Worm (Caenorhabditis elegans) whole organism, young adult: Measurements from ENCODE around the gene Y43F8B.17.

Experiments
- B0261.1 ChIP-seq: sonication (generic microtip); optimal IDR thresholded peaks from 2 replicates; lab custom pipeline; 2016; ENCODE audit warnings: mild to moderate bottlenecking, missing genetic modification characterization, moderate library complexity, missing compliant biosample characterization
- C17E4.6 ChIP-seq: fragments of 200-800 bp; sonication (Bioruptor generic); IDR thresholded peaks from 2 replicates; pipeline ENCODE4 v1.3.6; 2022; ENCODE audit warnings: missing genetic modification reagents, missing genetic modification characterization, missing compliant biosample characterization
- D2030.7 ChIP-seq: fragments of 200-800 bp; sonication (Bioruptor generic); IDR thresholded peaks from 2 replicates; pipeline ENCODE4 v1.3.6; 2022; ENCODE audit warnings: missing genetic modification reagents, missing genetic modification characterization, missing compliant biosample characterization
- F22D6.2 ChIP-seq: sonication (generic microtip); optimal IDR thresholded peaks from 2 replicates; lab custom pipeline; 2016; ENCODE audit warnings: mild to moderate bottlenecking, missing genetic modification characterization, missing compliant biosample characterization
- F23B12.7 ChIP-seq: sonication (generic microtip); optimal IDR thresholded peaks from 2 replicates; lab custom pipeline; 2017; ENCODE audit warnings: missing genetic modification characterization, mild to moderate bottlenecking, missing compliant biosample characterization, antibody characterized with exemption, moderate library complexity; ENCODE audit not compliant: insufficient read depth
- F33H1.4 ChIP-seq: fragments of 200-800 bp; sonication (Bioruptor generic); IDR thresholded peaks from 2 replicates; pipeline ENCODE4 v1.3.6; 2022; ENCODE audit warnings: missing genetic modification reagents, missing genetic modification characterization, missing compliant biosample characterization
- K11D2.4 ChIP-seq: fragments of 200-800 bp; sonication (Bioruptor generic); IDR thresholded peaks from 2 replicates; pipeline ENCODE4 v1.3.6; 2022; ENCODE audit warnings: missing genetic modification reagents, missing genetic modification characterization, missing compliant biosample characterization
- K12H6.12 ChIP-seq: fragments of 200-800 bp; sonication (Bioruptor generic); optimal IDR thresholded peaks from 2 replicates; lab custom pipeline; 2018; ENCODE audit warnings: mild to moderate bottlenecking, missing genetic modification characterization, missing compliant biosample characterization
- Y56A3A.18 ChIP-seq: fragments of 200-800 bp; sonication (Bioruptor generic); IDR thresholded peaks from 2 replicates; pipeline ENCODE4 v1.3.6; 2022; ENCODE audit warnings: missing genetic modification reagents, missing genetic modification characterization, missing compliant biosample characterization
- Y79H2A.3 ChIP-seq: fragments of 200-800 bp; sonication (Bioruptor generic); conservative IDR thresholded peaks from 2 replicates; pipeline ENCODE4 v1.3.6; 2022; ENCODE audit warnings: missing genetic modification reagents, missing genetic modification characterization, missing compliant biosample characterization
- Y95B8A.8 ChIP-seq: fragments of 200-800 bp; sonication (Bioruptor generic); IDR thresholded peaks from 2 replicates; pipeline ENCODE4 v1.3.6; 2022; ENCODE audit warnings: missing genetic modification reagents, missing genetic modification characterization, missing compliant biosample characterization
- ZK185.1 ChIP-seq: sonication (generic microtip); optimal IDR thresholded peaks from 2 replicates; lab custom pipeline; 2016; ENCODE audit warnings: mild to moderate bottlenecking, missing genetic modification characterization, missing compliant biosample characterization; ENCODE audit not compliant: poor library complexity, severe bottlenecking
- akir-1 ChIP-seq: fragments of 200-800 bp; sonication (Bioruptor generic); optimal IDR thresholded peaks from 2 replicates; lab custom pipeline; 2018; ENCODE audit warnings: mild to moderate bottlenecking, missing genetic modification characterization, moderate library complexity, missing compliant biosample characterization
- aptf-3 ChIP-seq: fragments of 200-800 bp; sonication (Bioruptor generic); IDR thresholded peaks from 2 replicates; pipeline ENCODE4 v1.3.6; 2022; ENCODE audit warnings: missing genetic modification characterization, missing compliant biosample characterization
- atf-7 ChIP-seq: sonication (generic microtip); optimal IDR thresholded peaks from 2 replicates; lab custom pipeline; 2017; ENCODE audit warnings: mild to moderate bottlenecking, missing genetic modification characterization, missing compliant biosample characterization
- attf-3 ChIP-seq: fragments of 200-800 bp; sonication (Bioruptor generic); conservative IDR thresholded peaks from 2 replicates; pipeline ENCODE4 v1.3.6; 2022; ENCODE audit warnings: missing genetic modification reagents, missing genetic modification characterization, missing compliant biosample characterization
- bed-2 ChIP-seq: fragments of 200-800 bp; sonication (Bioruptor generic); IDR thresholded peaks from 2 replicates; pipeline ENCODE4 v1.3.6; 2022; ENCODE audit warnings: missing genetic modification reagents, missing genetic modification characterization, missing compliant biosample characterization
- cebp-1 ChIP-seq, 2 experiments: fragments of 200-800 bp in 1 of 2; sonication (Bioruptor generic) in 1 of 2; sonication (generic microtip) in 1 of 2; IDR thresholded peaks in 1 of 2; optimal IDR thresholded peaks in 1 of 2; 2 replicates each; pipeline versions ENCODE4 v1.3.6 to Lab custom; 2017 to 2022; ENCODE audit warnings: missing compliant biosample characterization in 2 of 2, missing genetic modification characterization in 2 of 2, mild to moderate bottlenecking in 1 of 2, missing genetic modification reagents in 1 of 2, moderate library complexity in 1 of 2
- ceh-58 ChIP-seq: fragments of 200-800 bp; sonication (Bioruptor generic); IDR thresholded peaks from 2 replicates; pipeline ENCODE4 v1.3.6; 2022; ENCODE audit warnings: missing genetic modification characterization, missing compliant biosample characterization
- egl-18 ChIP-seq: fragments of 200-800 bp; sonication (Bioruptor generic); IDR thresholded peaks from 2 replicates; pipeline ENCODE4 v1.3.6; 2022; ENCODE audit warnings: missing genetic modification reagents, missing genetic modification characterization, missing compliant biosample characterization
- ekl-4 ChIP-seq: fragments of 200-800 bp; sonication (Bioruptor generic); IDR thresholded peaks from 2 replicates; pipeline ENCODE4 v1.3.6; 2022; ENCODE audit warnings: missing genetic modification reagents, missing genetic modification characterization, missing compliant biosample characterization
- ets-4 ChIP-seq: fragments of 200-800 bp; sonication (Bioruptor generic); optimal IDR thresholded peaks from 2 replicates; lab custom pipeline; 2018; ENCODE audit warnings: mild to moderate bottlenecking, missing genetic modification characterization, missing compliant biosample characterization
- fkh-3 ChIP-seq: sonication (generic microtip); optimal IDR thresholded peaks from 2 replicates; lab custom pipeline; 2016; ENCODE audit warnings: mild to moderate bottlenecking, missing genetic modification characterization, missing compliant biosample characterization
- hsf-1 ChIP-seq: fragments of 200-800 bp; sonication (Bioruptor generic); IDR thresholded peaks from 2 replicates; pipeline ENCODE4 v1.3.6; 2022; ENCODE audit warnings: missing genetic modification reagents, missing genetic modification characterization, missing compliant biosample characterization
- let-526 ChIP-seq: fragments of 200-800 bp; sonication (Bioruptor generic); IDR thresholded peaks from 2 replicates; pipeline ENCODE4 v1.3.6; 2022; ENCODE audit warnings: missing genetic modification reagents, missing genetic modification characterization, missing compliant biosample characterization
- let-607 ChIP-seq, 2 experiments: fragments of 200-800 bp in 1 of 2; sonication (Bioruptor generic) in 1 of 2; sonication (generic microtip) in 1 of 2; optimal IDR thresholded peaks; 2 replicates each; lab custom pipeline; 2016 to 2018; ENCODE audit warnings: mild to moderate bottlenecking in 2 of 2, missing compliant biosample characterization in 2 of 2, missing genetic modification characterization in 2 of 2, moderate library complexity in 2 of 2, missing genotype in 1 of 2
- lin-35 ChIP-seq, 3 experiments: fragments of 150-350 bp in 2 of 3; sonication (generic microtip) in 1 of 3; optimal IDR thresholded peaks; 2 replicates each; lab custom pipeline; 2014 to 2018; ENCODE audit warnings: missing biosample characterization in 3 of 3, missing genetic modification characterization in 3 of 3, missing genetic modification reagents in 3 of 3
- lin-54 ChIP-seq: fragments of 200-800 bp; sonication (Bioruptor generic); optimal IDR thresholded peaks from 2 replicates; lab custom pipeline; 2018; ENCODE audit warnings: mild to moderate bottlenecking, missing genetic modification characterization, missing compliant biosample characterization
- lir-1 ChIP-seq: fragments of 200-800 bp; sonication (Bioruptor generic); conservative IDR thresholded peaks from 2 replicates; pipeline ENCODE4 v1.3.6; 2022; ENCODE audit warnings: missing genetic modification reagents, missing genetic modification characterization, missing compliant biosample characterization
- lsy-27 ChIP-seq: sonication (generic microtip); optimal IDR thresholded peaks from 2 replicates; lab custom pipeline; 2017; ENCODE audit warnings: missing genetic modification characterization, mild to moderate bottlenecking, missing compliant biosample characterization, antibody characterized with exemption, missing genotype, borderline replicate concordance; ENCODE audit not compliant: insufficient read depth
- madf-6 ChIP-seq: fragments of 200-800 bp; sonication (Bioruptor generic); IDR thresholded peaks from 2 replicates; pipeline ENCODE4 v1.3.6; 2022; ENCODE audit warnings: missing genetic modification reagents, missing genetic modification characterization, missing compliant biosample characterization
- mel-28 ChIP-seq: sonication (generic microtip); optimal IDR thresholded peaks from 2 replicates; lab custom pipeline; 2016; ENCODE audit warnings: borderline replicate concordance, mild to moderate bottlenecking, missing genetic modification characterization, missing compliant biosample characterization
- nfya-2 ChIP-seq: fragments of 200-800 bp; sonication (Bioruptor generic); IDR thresholded peaks from 2 replicates; pipeline ENCODE4 v1.3.6; 2022; ENCODE audit warnings: missing genetic modification reagents, missing genetic modification characterization, missing compliant biosample characterization
- nhr-90 ChIP-seq: sonication (generic microtip); optimal IDR thresholded peaks from 2 replicates; lab custom pipeline; 2016; ENCODE audit warnings: missing genotype, mild to moderate bottlenecking, missing genetic modification characterization, missing compliant biosample characterization
- rec-8 ChIP-seq, 2 experiments: sonication (generic microtip); optimal IDR thresholded peaks; 2 replicates each; lab custom pipeline; 2016; ENCODE audit warnings: mild to moderate bottlenecking in 2 of 2, missing genetic modification characterization in 2 of 2, missing genetic modification reagents in 2 of 2, missing genotype in 2 of 2, missing biosample characterization in 1 of 2, missing compliant biosample characterization in 1 of 2, moderate library complexity in 1 of 2
- rpc-1 ChIP-seq, 2 experiments: fragments of 150-350 bp in 1 of 2; sonication (generic microtip) in 1 of 2; optimal IDR thresholded peaks; 2 replicates each; lab custom pipeline; 2014 to 2018; ENCODE audit warnings: missing biosample characterization in 1 of 2, missing genetic modification characterization in 1 of 2, missing genetic modification reagents in 1 of 2, missing genotype in 1 of 2
- snpc-4 ChIP-seq, 5 experiments: fragments of 150-350 bp in 1 of 5; sonication (generic microtip) in 4 of 5; optimal IDR thresholded peaks; 2 replicates each; lab custom pipeline; 2014 to 2018; ENCODE audit warnings: missing genetic modification characterization in 5 of 5, missing biosample characterization in 3 of 5, antibody characterized with exemption in 2 of 5, mild to moderate bottlenecking in 2 of 5, missing compliant biosample characterization in 2 of 5, missing genotype in 2 of 5, moderate library complexity in 2 of 5, missing genetic modification reagents in 1 of 5
- somi-1 ChIP-seq: fragments of 200-800 bp; sonication (Bioruptor generic); optimal IDR thresholded peaks from 2 replicates; lab custom pipeline; 2018; ENCODE audit warnings: mild to moderate bottlenecking, missing genetic modification characterization, missing compliant biosample characterization
- tbx-9 ChIP-seq: sonication (generic microtip); optimal IDR thresholded peaks from 2 replicates; lab custom pipeline; 2016; ENCODE audit warnings: borderline replicate concordance, missing genetic modification characterization, inconsistent platforms, missing compliant biosample characterization
- tlf-1 ChIP-seq: fragments of 200-800 bp; sonication (Bioruptor generic); optimal IDR thresholded peaks from 2 replicates; lab custom pipeline; 2018; ENCODE audit warnings: mild to moderate bottlenecking, missing genetic modification characterization, missing compliant biosample characterization
- zfh-2 ChIP-seq: fragments of 200-800 bp; sonication (Bioruptor generic); conservative IDR thresholded peaks from 2 replicates; pipeline ENCODE4 v1.3.6; 2022; ENCODE audit warnings: missing genetic modification reagents, missing genetic modification characterization, missing compliant biosample characterization
- ztf-25 ChIP-seq: fragments of 200-800 bp; sonication (Bioruptor generic); IDR thresholded peaks from 2 replicates; pipeline ENCODE4 v1.3.6; 2022; ENCODE audit warnings: missing genetic modification reagents, missing genetic modification characterization, missing compliant biosample characterization
- ztf-3 ChIP-seq: fragments of 200-800 bp; sonication (Bioruptor generic); optimal IDR thresholded peaks from 2 replicates; lab custom pipeline; 2018; ENCODE audit warnings: mild to moderate bottlenecking, missing genetic modification characterization, missing compliant biosample characterization
- ztf-6 ChIP-seq: fragments of 200-800 bp; sonication (Bioruptor generic); IDR thresholded peaks from 2 replicates; pipeline ENCODE4 v1.3.6; 2022; ENCODE audit warnings: missing genetic modification reagents, missing genetic modification characterization, missing compliant biosample characterization

Y43F8B.17 gene

ce11 chrV:19521351-19522278, 37.1 kb downstream of the Y43F8B.17 start (continued):
- no peak for TF ChIP-seq F22D6.2 (tag; lab: Kevin White, UChicago)
- no peak for TF ChIP-seq F23B12.7 (tag; lab: Kevin White, UChicago)
- no peak for TF ChIP-seq ztf-3 (GFP tag; lab: Kevin White, UChicago)
- no peak for TF ChIP-seq C17E4.6
- no peak for TF ChIP-seq Y56A3A.18 (GFP tag; lab: Robert Waterston, UW)
- TF ChIP-seq D2030.7 (GFP tag; lab: Robert Waterston, UW), result no peak
- peak; percentile 55 for TF ChIP-seq B0261.1
- TF ChIP-seq ztf-25 (GFP tag; lab: Robert Waterston, UW), result no peak
- no peak for TF ChIP-seq snpc-4 (GFP tag; optimal IDR thresholded peaks at IDR 0.05; lab: Kevin White, UChicago)
- TF ChIP-seq snpc-4 (tag; optimal IDR thresholded peaks at IDR 0.05; lab: Kevin White, UChicago), result no peak
- no peak for TF ChIP-seq hsf-1 (GFP tag; lab: Robert Waterston, UW)
- no peak for TF ChIP-seq ZK185.1 (tag; lab: Kevin White, UChicago)
- TF ChIP-seq Y95B8A.8 (GFP tag; lab: Robert Waterston, UW), result no peak
- TF ChIP-seq tlf-1 (GFP tag; lab: Kevin White, UChicago), result no peak
- no peak for TF ChIP-seq Y79H2A.3 (GFP tag; lab: Robert Waterston, UW)
- no peak for TF ChIP-seq ekl-4
- TF ChIP-seq lsy-27 (tag; lab: Kevin White, UChicago), result no peak
- TF ChIP-seq let-607 (tag; optimal IDR thresholded peaks at IDR 0.05; lab: Kevin White, UChicago), result no peak
- no peak for TF ChIP-seq lin-54 (GFP tag; lab: Kevin White, UChicago)
- TF ChIP-seq cebp-1 (GFP tag; IDR thresholded peaks at IDR 0.05; lab: Robert Waterston, UW), result no peak
- TF ChIP-seq cebp-1 (tag; optimal IDR thresholded peaks at IDR 0.05; lab: Kevin White, UChicago), result peak; percentile 4
- no peak for TF ChIP-seq attf-3
- TF ChIP-seq atf-7 (tag; lab: Kevin White, UChicago), result no peak
- TF ChIP-seq akir-1, result no peak
- no peak for TF ChIP-seq ets-4 (GFP tag; lab: Kevin White, UChicago)
- TF ChIP-seq K12H6.12 (tag; lab: Kevin White, UChicago), result no peak
- TF ChIP-seq ceh-58 (GFP tag; lab: Robert Waterston, UW), result no peak
- TF ChIP-seq nhr-90, result peak; percentile 26
- TF ChIP-seq mel-28, result no peak
- TF ChIP-seq K11D2.4 (GFP tag; lab: Robert Waterston, UW), result no peak
- no peak for TF ChIP-seq zfh-2 (GFP tag; lab: Robert Waterston, UW)
- no peak for TF ChIP-seq egl-18
- no peak for TF ChIP-seq somi-1 (GFP tag; lab: Kevin White, UChicago)
- TF ChIP-seq ztf-6 (GFP tag; lab: Robert Waterston, UW), result no peak
- no peak for TF ChIP-seq rec-8 (tag; optimal IDR thresholded peaks at IDR 0.05; lab: Kevin White, UChicago)
- TF ChIP-seq bed-2, result no peak
- no peak for TF ChIP-seq aptf-3 (GFP tag; lab: Robert Waterston, UW)
- no peak for TF ChIP-seq fkh-3 (tag; lab: Kevin White, UChicago)
- peak; percentile 37 for TF ChIP-seq rpc-1 (optimal IDR thresholded peaks at IDR 0.05; lab: Kevin White, UChicago)
- TF ChIP-seq rpc-1 (tag; optimal IDR thresholded peaks at IDR 0.05; lab: Kevin White, UChicago), result peak; percentile 67
- no peak for TF ChIP-seq lir-1 (GFP tag; lab: Robert Waterston, UW)
- no peak for TF ChIP-seq tbx-9 (tag; lab: Kevin White, UChicago)
- TF ChIP-seq let-526, result no peak
- peak; percentile 23 for TF ChIP-seq madf-6 (GFP tag; lab: Robert Waterston, UW)
- peak in 1 of 3 experiments; percentile 14 for TF ChIP-seq lin-35 (GFP tag; optimal IDR thresholded peaks at IDR 0.05; lab: Kevin White, UChicago)
- no peak; the same call in 1 of the 2 replicates for TF ChIP-seq F33H1.4
- TF ChIP-seq nfya-2 (GFP tag; lab: Robert Waterston, UW), result no peak
